Worm (Caenorhabditis elegans) whole organism, L1 larva: ENCODE data around the gene ZK666.8.
A peak's percentile ranks its signal among the peaks of the same experiment; 100 is the strongest.

ENCODE experiments used
- C04F5.9 ChIP-seq: sonication (generic microtip); optimal IDR thresholded peaks from 2 replicates; lab custom pipeline; 2016; ENCODE audit warnings: missing genetic modification characterization, missing compliant biosample characterization
- C16A3.4 ChIP-seq: fragments of 150-350 bp; optimal IDR thresholded peaks from 2 replicates; lab custom pipeline; 2014; ENCODE audit warnings: missing biosample characterization, missing genetic modification characterization
- aha-1 ChIP-seq: fragments of 150-350 bp; optimal IDR thresholded peaks from 2 replicates; lab custom pipeline; 2014; ENCODE audit warnings: missing biosample characterization, missing genetic modification characterization
- ama-1 ChIP-seq: fragments of 150-350 bp; optimal IDR thresholded peaks from 2 replicates; lab custom pipeline; 2014
- blmp-1 ChIP-seq: fragments of 150-350 bp; optimal IDR thresholded peaks from 2 replicates; lab custom pipeline; 2014; ENCODE audit warnings: missing biosample characterization, missing genetic modification characterization
- ceh-63 ChIP-seq: fragments of 200-800 bp; sonication (Bioruptor generic); optimal IDR thresholded peaks from 2 replicates; lab custom pipeline; 2018; ENCODE audit warnings: mild to moderate bottlenecking, missing genetic modification characterization, missing compliant biosample characterization
- ceh-8 ChIP-seq: fragments of 200-800 bp; sonication (Bioruptor generic); optimal IDR thresholded peaks from 2 replicates; lab custom pipeline; 2018; ENCODE audit warnings: mild to moderate bottlenecking, missing genetic modification characterization, moderate library complexity, missing compliant biosample characterization
- ceh-82 ChIP-seq, 3 experiments: fragments of 150-350 bp in 1 of 3; sonication (generic microtip) in 2 of 3; optimal IDR thresholded peaks; 2 replicates each; lab custom pipeline; 2014 to 2017; ENCODE audit warnings: missing biosample characterization in 3 of 3, missing genetic modification characterization in 3 of 3
- ceh-90 ChIP-seq: sonication (generic microtip); optimal IDR thresholded peaks from 2 replicates; lab custom pipeline; 2016; ENCODE audit warnings: missing genetic modification characterization, missing compliant biosample characterization
- ces-1 ChIP-seq: fragments of 150-350 bp; optimal IDR thresholded peaks from 2 replicates; lab custom pipeline; 2014; ENCODE audit warnings: missing biosample characterization, missing genetic modification reagents, missing genetic modification characterization
- efl-1 ChIP-seq, 4 experiments: fragments of 150-350 bp; optimal IDR thresholded peaks in 3 of 4; peaks in 1 of 4; 1 replicate in 1 of 4; 2 replicates in 3 of 4; lab custom pipeline; 2014; ENCODE audit warnings: missing biosample characterization in 2 of 4, missing genetic modification characterization in 2 of 4, missing genetic modification reagents in 2 of 4
- egl-13 ChIP-seq: sonication (generic microtip); optimal IDR thresholded peaks from 2 replicates; lab custom pipeline; 2016; ENCODE audit warnings: missing genotype, missing genetic modification reagents, missing genetic modification characterization, missing compliant biosample characterization
- elt-2 ChIP-seq: sonication (generic microtip); optimal IDR thresholded peaks from 2 replicates; lab custom pipeline; 2016; ENCODE audit warnings: missing genetic modification characterization, mild to moderate bottlenecking, inconsistent platforms, missing compliant biosample characterization, missing genetic modification reagents
- elt-3 ChIP-seq, 6 experiments: fragments of 150-350 bp in 1 of 6; sonication (generic microtip); optimal IDR thresholded peaks; 2 replicates each; lab custom pipeline; 2017 to 2018; ENCODE audit warnings: missing biosample characterization in 6 of 6, missing genetic modification characterization in 6 of 6, inconsistent platforms in 1 of 6
- fkh-4 ChIP-seq: sonication (generic microtip); optimal IDR thresholded peaks from 2 replicates; lab custom pipeline; 2016; ENCODE audit warnings: missing compliant biosample characterization, missing genetic modification characterization, borderline replicate concordance
- fkh-8 ChIP-seq: sonication (generic microtip); optimal IDR thresholded peaks from 2 replicates; lab custom pipeline; 2016; ENCODE audit warnings: mild to moderate bottlenecking, missing genetic modification characterization, missing compliant biosample characterization
- fos-1 ChIP-seq: fragments of 150-350 bp; optimal IDR thresholded peaks from 2 replicates; lab custom pipeline; 2014; ENCODE audit warnings: missing biosample characterization, missing genetic modification characterization
- grh-1 ChIP-seq: fragments of 200-800 bp; sonication (Bioruptor generic); IDR thresholded peaks from 2 replicates; pipeline ENCODE4 v1.3.6; 2022; ENCODE audit warnings: missing genetic modification reagents, missing genetic modification characterization, missing compliant biosample characterization
- hpl-2 ChIP-seq: fragments of 150-350 bp; optimal IDR thresholded peaks from 2 replicates; lab custom pipeline; 2014; ENCODE audit warnings: missing biosample characterization, missing genetic modification reagents, missing genetic modification characterization
- irx-1 ChIP-seq: sonication (generic microtip); optimal IDR thresholded peaks from 2 replicates; lab custom pipeline; 2016; ENCODE audit warnings: missing genetic modification characterization, missing compliant biosample characterization
- isw-1 ChIP-seq: fragments of 200-800 bp; sonication (Bioruptor generic); IDR thresholded peaks from 2 replicates; pipeline ENCODE4 v1.3.6; 2022; ENCODE audit warnings: missing genetic modification characterization, missing compliant biosample characterization
- jun-1 ChIP-seq: fragments of 150-350 bp; optimal IDR thresholded peaks from 2 replicates; lab custom pipeline; 2014; ENCODE audit warnings: missing biosample characterization, missing genetic modification reagents, missing genetic modification characterization
- lin-14 ChIP-seq: fragments of 200-800 bp; sonication (Bioruptor generic); optimal IDR thresholded peaks from 2 replicates; lab custom pipeline; 2018; ENCODE audit warnings: mild to moderate bottlenecking, missing genetic modification characterization, moderate library complexity, missing compliant biosample characterization
- lin-35 ChIP-seq, 2 experiments: fragments of 150-350 bp; optimal IDR thresholded peaks; 2 replicates each; lab custom pipeline; 2014; ENCODE audit warnings: missing biosample characterization in 2 of 2, missing genetic modification characterization in 2 of 2, missing genetic modification reagents in 2 of 2
- lin-39 ChIP-seq: fragments of 150-350 bp; optimal IDR thresholded peaks from 2 replicates; lab custom pipeline; 2014; ENCODE audit warnings: missing biosample characterization, missing genetic modification reagents, missing genetic modification characterization
- lsy-2 ChIP-seq, 2 experiments: fragments of 150-350 bp; optimal IDR thresholded peaks; 2 replicates each; lab custom pipeline; 2014; ENCODE audit warnings: missing biosample characterization in 2 of 2, missing genetic modification characterization in 2 of 2
- mdl-1 ChIP-seq, 2 experiments: fragments of 150-350 bp; optimal IDR thresholded peaks; 2 replicates each; lab custom pipeline; 2014 to 2017; ENCODE audit warnings: missing biosample characterization in 2 of 2, missing genetic modification characterization in 2 of 2, inconsistent platforms in 1 of 2
- mep-1 ChIP-seq: fragments of 150-350 bp; optimal IDR thresholded peaks from 2 replicates; lab custom pipeline; 2014; ENCODE audit warnings: missing biosample characterization, missing genetic modification characterization
- nhr-12 ChIP-seq: sonication (generic microtip); optimal IDR thresholded peaks from 2 replicates; lab custom pipeline; 2017; ENCODE audit warnings: missing biosample characterization, missing genetic modification characterization
- nhr-19 ChIP-seq: fragments of 200-800 bp; sonication (Bioruptor generic); conservative IDR thresholded peaks from 2 replicates; pipeline ENCODE4 v1.3.6; 2022; ENCODE audit warnings: missing genetic modification characterization, missing compliant biosample characterization
- nhr-28 ChIP-seq: fragments of 150-350 bp; optimal IDR thresholded peaks from 2 replicates; lab custom pipeline; 2014; ENCODE audit warnings: missing biosample characterization, missing genetic modification characterization
- nhr-71 ChIP-seq: sonication (generic microtip); optimal IDR thresholded peaks from 2 replicates; lab custom pipeline; 2016; ENCODE audit warnings: mild to moderate bottlenecking, missing genetic modification characterization, moderate library complexity, missing compliant biosample characterization
- nhr-76 ChIP-seq: sonication (generic microtip); optimal IDR thresholded peaks from 2 replicates; lab custom pipeline; 2017; ENCODE audit warnings: missing biosample characterization, missing genetic modification characterization
- nhr-84 ChIP-seq: sonication (generic microtip); optimal IDR thresholded peaks from 2 replicates; lab custom pipeline; 2017; ENCODE audit warnings: missing biosample characterization, missing genetic modification characterization
- nhr-85 ChIP-seq: sonication (generic microtip); peaks from one replicate; lab custom pipeline; 2016; ENCODE audit warnings: missing genetic modification characterization, inconsistent platforms, missing compliant biosample characterization
- pag-3 ChIP-seq: sonication (generic microtip); optimal IDR thresholded peaks from 2 replicates; lab custom pipeline; 2017; ENCODE audit warnings: missing genetic modification characterization, mild to moderate bottlenecking, missing compliant biosample characterization, antibody characterized with exemption, borderline replicate concordance; ENCODE audit not compliant: insufficient read depth
- rnt-1 ChIP-seq: sonication (generic microtip); optimal IDR thresholded peaks from 2 replicates; lab custom pipeline; 2016; ENCODE audit warnings: mild to moderate bottlenecking, missing genetic modification characterization, moderate library complexity, missing compliant biosample characterization
- skn-1 ChIP-seq: fragments of 150-350 bp; optimal IDR thresholded peaks from 2 replicates; lab custom pipeline; 2014; ENCODE audit warnings: missing biosample characterization, missing genetic modification characterization
- snu-23 ChIP-seq: sonication (generic microtip); optimal IDR thresholded peaks from 2 replicates; lab custom pipeline; 2016; ENCODE audit warnings: missing genetic modification characterization, missing compliant biosample characterization
- sup-37 ChIP-seq: fragments of 200-800 bp; sonication (Bioruptor generic); optimal IDR thresholded peaks from 2 replicates; lab custom pipeline; 2018; ENCODE audit warnings: mild to moderate bottlenecking, missing genetic modification characterization, missing compliant biosample characterization
- swsn-7 ChIP-seq: sonication (generic microtip); optimal IDR thresholded peaks from 2 replicates; lab custom pipeline; 2016; ENCODE audit warnings: missing genetic modification characterization, missing compliant biosample characterization
- unc-130 ChIP-seq: fragments of 150-350 bp; optimal IDR thresholded peaks from 2 replicates; lab custom pipeline; 2017; ENCODE audit warnings: missing biosample characterization, missing genetic modification characterization, inconsistent platforms
- unc-30 ChIP-seq: sonication (generic microtip); optimal IDR thresholded peaks from 2 replicates; lab custom pipeline; 2017; ENCODE audit warnings: missing biosample characterization, missing genetic modification characterization
- unc-62 ChIP-seq: fragments of 150-350 bp; optimal IDR thresholded peaks from 2 replicates; lab custom pipeline; 2014; ENCODE audit warnings: missing biosample characterization, missing genetic modification reagents, missing genetic modification characterization
- xbp-1 ChIP-seq: sonication (generic microtip); optimal IDR thresholded peaks from 2 replicates; lab custom pipeline; 2016; ENCODE audit warnings: missing genetic modification characterization, missing compliant biosample characterization
- zip-4 ChIP-seq: fragments of 200-800 bp; sonication (Bioruptor generic); optimal IDR thresholded peaks from 2 replicates; lab custom pipeline; 2018; ENCODE audit warnings: mild to moderate bottlenecking, missing genetic modification characterization, moderate library complexity, missing compliant biosample characterization
- ztf-11 ChIP-seq, 2 experiments: sonication (generic microtip); optimal IDR thresholded peaks; 2 replicates each; lab custom pipeline; 2016 to 2017; ENCODE audit warnings: missing genetic modification characterization in 2 of 2, missing biosample characterization in 1 of 2, missing compliant biosample characterization in 1 of 2
- ztf-4 ChIP-seq: fragments of 150-350 bp; optimal IDR thresholded peaks from 2 replicates; lab custom pipeline; 2014; ENCODE audit warnings: missing biosample characterization, missing genetic modification characterization

Gene ZK666.8

DNA sequence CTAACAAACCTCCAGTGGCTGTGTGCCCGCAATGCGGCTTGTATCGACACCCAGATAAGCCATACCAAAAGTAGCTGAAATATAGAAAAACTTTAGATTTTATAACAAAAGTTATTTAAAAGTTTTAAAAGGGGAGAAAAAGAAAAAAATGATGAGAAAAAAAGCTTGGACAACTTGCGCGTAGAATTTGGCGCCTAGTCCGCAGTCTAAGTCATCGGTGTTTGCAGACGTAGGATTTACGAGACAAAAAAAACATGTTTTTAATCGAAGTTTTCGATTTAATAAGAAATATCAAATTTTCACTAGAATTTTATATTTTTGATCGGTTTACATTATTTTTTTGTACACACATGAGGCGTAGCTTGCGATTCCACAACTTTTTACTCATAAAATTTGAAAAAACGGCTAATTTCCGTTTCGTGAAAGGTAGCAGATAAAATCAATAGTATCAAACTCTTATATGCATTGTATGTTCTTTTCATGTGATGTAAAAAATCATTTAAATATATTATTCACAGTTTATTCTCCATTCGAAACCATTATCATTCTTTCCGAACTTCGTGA is 49.1 kb upstream of the ZK666.8 start, which contains the start of gene pro-1 (continued):
- peak; percentile 84 for TF ChIP-seq nhr-85 (tag; lab: Kevin White, UChicago)
- TF ChIP-seq irx-1 (tag; lab: Kevin White, UChicago) = peak; percentile 80
- no peak for TF ChIP-seq nhr-28
- no peak for TF ChIP-seq ceh-8 (GFP tag; lab: Kevin White, UChicago)
- peak in 1 of 2 experiments; percentile 67 for TF ChIP-seq mdl-1 (tag; optimal IDR thresholded peaks at IDR 0.05; lab: Kevin White, UChicago)
- TF ChIP-seq fos-1 = no peak
- peak; percentile 92 for TF ChIP-seq ztf-4 (tag; lab: Kevin White, UChicago)
- no peak for TF ChIP-seq zip-4 (GFP tag; lab: Kevin White, UChicago)
- peak; percentile 84 for TF ChIP-seq snu-23 (GFP tag; lab: Kevin White, UChicago)
- TF ChIP-seq elt-2 = peak; percentile 50
- TF ChIP-seq blmp-1 (tag; lab: Kevin White, UChicago) = peak; percentile 64
- peak; percentile 64 to 76 for TF ChIP-seq efl-1 (optimal IDR thresholded peaks at IDR 0.05; lab: Kevin White, UChicago)
- TF ChIP-seq efl-1 (GFP tag; optimal IDR thresholded peaks at IDR 0.05 in 1 of 2; lab: Kevin White, UChicago) = peak; percentile 70 to 98
- no peak for TF ChIP-seq ceh-63 (GFP tag; lab: Kevin White, UChicago)
- TF ChIP-seq ama-1 (lab: Kevin White, UChicago) = peak; percentile 98
- peak; percentile 4 for TF ChIP-seq fkh-4 (tag; lab: Kevin White, UChicago)
- peak; percentile 70 for TF ChIP-seq lin-14 (GFP tag; lab: Kevin White, UChicago)
- peak; percentile 48 for TF ChIP-seq pag-3 (tag; lab: Kevin White, UChicago)
- no peak for TF ChIP-seq nhr-84 (tag; lab: Kevin White, UChicago)
- TF ChIP-seq hpl-2 = no peak
- peak; percentile 3 for TF ChIP-seq egl-13 (tag; lab: Kevin White, UChicago)
- peak; percentile 74 for TF ChIP-seq grh-1 (GFP tag; lab: Robert Waterston, UW)
- peak in 1 of 2 experiments; percentile 62 for TF ChIP-seq ztf-11 (tag; optimal IDR thresholded peaks at IDR 0.05; lab: Kevin White, UChicago)
- peak; percentile 87 for TF ChIP-seq mep-1
- TF ChIP-seq C16A3.4 (tag; lab: Kevin White, UChicago) = peak; percentile 75
- peak; percentile 66 to 83 for TF ChIP-seq lin-35 (GFP tag; optimal IDR thresholded peaks at IDR 0.05; lab: Kevin White, UChicago)
- TF ChIP-seq nhr-76 = no peak
- TF ChIP-seq isw-1 (GFP tag; lab: Robert Waterston, UW) = peak; percentile 45; the same call in 1 of the 2 replicates
- TF ChIP-seq nhr-12 (tag; lab: Kevin White, UChicago) = no peak
- TF ChIP-seq nhr-71 = peak; percentile 89
- peak; percentile 70 for TF ChIP-seq swsn-7 (tag; lab: Kevin White, UChicago)
- no peak for TF ChIP-seq aha-1 (tag; lab: Kevin White, UChicago)
- no peak for TF ChIP-seq ces-1 (GFP tag; lab: Kevin White, UChicago)
- TF ChIP-seq unc-130 = peak; percentile 62
- TF ChIP-seq ceh-90 (tag; lab: Kevin White, UChicago) = no peak
- TF ChIP-seq lin-39 (tag; lab: Kevin White, UChicago) = peak; percentile 43
- TF ChIP-seq rnt-1 (tag; lab: Kevin White, UChicago) = peak; percentile 81

DNA sequence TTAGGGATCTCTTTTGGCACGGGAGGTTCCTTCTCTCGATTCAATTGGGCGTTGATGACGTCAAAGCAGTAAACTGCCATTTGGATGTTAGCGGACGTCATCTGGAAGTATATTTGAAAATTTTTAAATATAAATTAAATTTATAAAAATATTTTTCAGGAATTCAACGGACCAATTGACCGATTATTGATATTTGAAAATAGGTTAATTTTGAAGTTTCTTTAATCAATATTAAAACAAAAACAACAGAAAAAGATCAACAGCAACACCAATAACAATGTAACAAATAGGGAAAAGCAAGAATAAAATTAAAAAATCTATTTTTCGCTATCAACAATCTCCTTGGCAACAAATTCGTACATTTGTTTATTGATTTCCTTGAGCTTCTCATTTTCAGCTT is 46.3 kb upstream of the ZK666.8 start, which contains the start of gene R166.3:
TSS of gene R166.3 (minus strand) at position 101 of the 400 bp plus-strand sequence.
- TF ChIP-seq lin-39 (tag; lab: Kevin White, UChicago) (no peak), efl-1 (optimal IDR thresholded peaks at IDR 0.05; lab: Kevin White, UChicago) (no peak), efl-1 (GFP tag; optimal IDR thresholded peaks at IDR 0.05 in 1 of 2; lab: Kevin White, UChicago) (peak in 1 of 2 experiments; percentile 53)
- TF ChIP-seq, all 84 proteins: peak for 1

DNA sequence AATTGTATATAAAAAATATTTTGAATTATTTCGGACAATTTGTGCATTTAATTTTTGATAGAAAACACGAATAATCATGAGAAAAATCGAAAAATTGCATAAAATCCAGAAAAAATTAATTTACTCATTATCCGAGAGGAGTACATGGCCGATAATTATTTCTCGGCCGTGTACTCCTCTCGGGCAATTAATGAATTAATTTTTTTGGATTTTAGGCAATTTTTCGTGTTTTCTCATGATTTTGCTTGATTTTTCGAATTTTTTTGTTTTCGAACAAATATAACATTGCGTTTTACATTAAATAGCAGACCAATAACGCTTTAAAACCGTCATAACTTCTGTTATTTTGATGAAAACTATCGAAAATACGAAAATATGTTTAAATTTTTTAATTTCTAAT is 45.1 kb upstream of the ZK666.8 start:
- TF ChIP-seq ceh-8 (GFP tag; lab: Kevin White, UChicago) (peak; percentile 81), jun-1 (no peak), unc-30 (tag; lab: Kevin White, UChicago) (no peak), skn-1 (tag; lab: Kevin White, UChicago) (peak; percentile 63), egl-13 (tag; lab: Kevin White, UChicago) (peak; percentile 80), lin-35 (GFP tag; optimal IDR thresholded peaks at IDR 0.05; lab: Kevin White, UChicago) (peak; percentile 51 to 62), ama-1 (lab: Kevin White, UChicago) (no peak), lsy-2 (tag; optimal IDR thresholded peaks at IDR 0.05; lab: Kevin White, UChicago) (peak; percentile 69 to 80), xbp-1 (tag; lab: Kevin White, UChicago) (peak; percentile 81), unc-62 (GFP tag; lab: Kevin White, UChicago) (no peak), elt-3 (tag; optimal IDR thresholded peaks at IDR 0.05; lab: Kevin White, UChicago) (no peak), efl-1 (optimal IDR thresholded peaks at IDR 0.05; lab: Kevin White, UChicago) (peak; percentile 55 to 75), efl-1 (GFP tag; optimal IDR thresholded peaks at IDR 0.05 in 1 of 2; lab: Kevin White, UChicago) (peak; percentile 68 to 97), C04F5.9 (tag; lab: Kevin White, UChicago) (peak; percentile 88), ceh-82 (tag; optimal IDR thresholded peaks at IDR 0.05; lab: Kevin White, UChicago) (peak in 2 of 3 experiments; percentile 35 to 49), mdl-1 (tag; optimal IDR thresholded peaks at IDR 0.05; lab: Kevin White, UChicago) (no peak), fkh-8 (tag; lab: Kevin White, UChicago) (peak; percentile 51), nhr-19 (peak; percentile 78), sup-37 (GFP tag; lab: Kevin White, UChicago) (peak; percentile 40)
